Worm (Caenorhabditis elegans) whole organism, L1 larva: ENCODE data around the gene adbp-1.

Experiments used
- C16A3.4 ChIP-seq: fragments of 150-350 bp; optimal IDR thresholded peaks from 2 replicates; lab custom pipeline; 2014; ENCODE audit warnings: missing biosample characterization, missing genetic modification characterization
- C34B4.2 ChIP-seq: sonication (generic microtip); optimal IDR thresholded peaks from 2 replicates; lab custom pipeline; 2017; ENCODE audit warnings: mild to moderate bottlenecking, missing genetic modification characterization, missing compliant biosample characterization
- blmp-1 ChIP-seq: fragments of 150-350 bp; optimal IDR thresholded peaks from 2 replicates; lab custom pipeline; 2014; ENCODE audit warnings: missing biosample characterization, missing genetic modification characterization
- ceh-63 ChIP-seq: fragments of 200-800 bp; sonication (Bioruptor generic); optimal IDR thresholded peaks from 2 replicates; lab custom pipeline; 2018; ENCODE audit warnings: mild to moderate bottlenecking, missing genetic modification characterization, missing compliant biosample characterization
- dsc-1 ChIP-seq: sonication (generic microtip); optimal IDR thresholded peaks from 2 replicates; lab custom pipeline; 2016; ENCODE audit warnings: mild to moderate bottlenecking, missing genetic modification characterization, missing compliant biosample characterization
- efl-1 ChIP-seq, 4 experiments: fragments of 150-350 bp; optimal IDR thresholded peaks in 3 of 4; peaks in 1 of 4; 1 replicate in 1 of 4; 2 replicates in 3 of 4; lab custom pipeline; 2014; ENCODE audit warnings: missing biosample characterization in 2 of 4, missing genetic modification characterization in 2 of 4, missing genetic modification reagents in 2 of 4
- egl-27 ChIP-seq, 2 experiments: fragments of 150-350 bp in 1 of 2; sonication (generic microtip); optimal IDR thresholded peaks; 3 replicates each; lab custom pipeline; 2017 to 2018; ENCODE audit warnings: missing biosample characterization in 2 of 2, missing genetic modification characterization in 2 of 2, missing genetic modification reagents in 2 of 2
- elt-2 ChIP-seq: sonication (generic microtip); optimal IDR thresholded peaks from 2 replicates; lab custom pipeline; 2016; ENCODE audit warnings: missing genetic modification characterization, mild to moderate bottlenecking, inconsistent platforms, missing compliant biosample characterization, missing genetic modification reagents
- fkh-4 ChIP-seq: sonication (generic microtip); optimal IDR thresholded peaks from 2 replicates; lab custom pipeline; 2016; ENCODE audit warnings: missing compliant biosample characterization, missing genetic modification characterization, borderline replicate concordance
- hlh-4 ChIP-seq: sonication (generic microtip); optimal IDR thresholded peaks from 2 replicates; lab custom pipeline; 2016; ENCODE audit warnings: mild to moderate bottlenecking, missing genetic modification characterization, missing compliant biosample characterization
- hpl-2 ChIP-seq: fragments of 150-350 bp; optimal IDR thresholded peaks from 2 replicates; lab custom pipeline; 2014; ENCODE audit warnings: missing biosample characterization, missing genetic modification reagents, missing genetic modification characterization
- isw-1 ChIP-seq: fragments of 200-800 bp; sonication (Bioruptor generic); IDR thresholded peaks from 2 replicates; pipeline ENCODE4 v1.3.6; 2022; ENCODE audit warnings: missing genetic modification characterization, missing compliant biosample characterization
- lin-13 ChIP-seq: fragments of 150-350 bp; optimal IDR thresholded peaks from 2 replicates; lab custom pipeline; 2014; ENCODE audit warnings: missing biosample characterization, missing genetic modification reagents, missing genetic modification characterization
- lin-14 ChIP-seq: fragments of 200-800 bp; sonication (Bioruptor generic); optimal IDR thresholded peaks from 2 replicates; lab custom pipeline; 2018; ENCODE audit warnings: mild to moderate bottlenecking, missing genetic modification characterization, moderate library complexity, missing compliant biosample characterization
- lin-35 ChIP-seq, 2 experiments: fragments of 150-350 bp; optimal IDR thresholded peaks; 2 replicates each; lab custom pipeline; 2014; ENCODE audit warnings: missing biosample characterization in 2 of 2, missing genetic modification characterization in 2 of 2, missing genetic modification reagents in 2 of 2
- lin-39 ChIP-seq: fragments of 150-350 bp; optimal IDR thresholded peaks from 2 replicates; lab custom pipeline; 2014; ENCODE audit warnings: missing biosample characterization, missing genetic modification reagents, missing genetic modification characterization
- lir-3 ChIP-seq: sonication (generic microtip); optimal IDR thresholded peaks from 2 replicates; lab custom pipeline; 2016; ENCODE audit warnings: mild to moderate bottlenecking, missing genetic modification characterization, moderate library complexity, missing compliant biosample characterization; ENCODE audit not compliant: poor library complexity
- lsy-2 ChIP-seq, 2 experiments: fragments of 150-350 bp; optimal IDR thresholded peaks; 2 replicates each; lab custom pipeline; 2014; ENCODE audit warnings: missing biosample characterization in 2 of 2, missing genetic modification characterization in 2 of 2
- mab-9 ChIP-seq: fragments of 200-800 bp; sonication (Bioruptor generic); IDR thresholded peaks from 2 replicates; pipeline ENCODE4 v1.3.6; 2022; ENCODE audit warnings: missing genetic modification reagents, missing genetic modification characterization, missing compliant biosample characterization
- mdl-1 ChIP-seq, 2 experiments: fragments of 150-350 bp; optimal IDR thresholded peaks; 2 replicates each; lab custom pipeline; 2014 to 2017; ENCODE audit warnings: missing biosample characterization in 2 of 2, missing genetic modification characterization in 2 of 2, inconsistent platforms in 1 of 2
- mef-2 ChIP-seq: fragments of 150-350 bp; optimal IDR thresholded peaks from 2 replicates; lab custom pipeline; 2014; ENCODE audit warnings: missing biosample characterization, missing genetic modification characterization
- mep-1 ChIP-seq: fragments of 150-350 bp; optimal IDR thresholded peaks from 2 replicates; lab custom pipeline; 2014; ENCODE audit warnings: missing biosample characterization, missing genetic modification characterization
- nhr-19 ChIP-seq: fragments of 200-800 bp; sonication (Bioruptor generic); conservative IDR thresholded peaks from 2 replicates; pipeline ENCODE4 v1.3.6; 2022; ENCODE audit warnings: missing genetic modification characterization, missing compliant biosample characterization
- nhr-20 ChIP-seq: sonication (generic microtip); optimal IDR thresholded peaks from 2 replicates; lab custom pipeline; 2016; ENCODE audit warnings: mild to moderate bottlenecking, missing genetic modification characterization, missing compliant biosample characterization
- nhr-47 ChIP-seq: sonication (generic microtip); optimal IDR thresholded peaks from 2 replicates; lab custom pipeline; 2016; ENCODE audit warnings: mild to moderate bottlenecking, missing genetic modification characterization, moderate library complexity, missing compliant biosample characterization
- nhr-71 ChIP-seq: sonication (generic microtip); optimal IDR thresholded peaks from 2 replicates; lab custom pipeline; 2016; ENCODE audit warnings: mild to moderate bottlenecking, missing genetic modification characterization, moderate library complexity, missing compliant biosample characterization
- nhr-84 ChIP-seq: sonication (generic microtip); optimal IDR thresholded peaks from 2 replicates; lab custom pipeline; 2017; ENCODE audit warnings: missing biosample characterization, missing genetic modification characterization
- nhr-85 ChIP-seq: sonication (generic microtip); peaks from one replicate; lab custom pipeline; 2016; ENCODE audit warnings: missing genetic modification characterization, inconsistent platforms, missing compliant biosample characterization
- nhr-90 ChIP-seq: sonication (generic microtip); optimal IDR thresholded peaks from 2 replicates; lab custom pipeline; 2016; ENCODE audit warnings: mild to moderate bottlenecking, missing genetic modification characterization, missing compliant biosample characterization; ENCODE audit not compliant: poor library complexity
- pag-3 ChIP-seq: sonication (generic microtip); optimal IDR thresholded peaks from 2 replicates; lab custom pipeline; 2017; ENCODE audit warnings: missing genetic modification characterization, mild to moderate bottlenecking, missing compliant biosample characterization, antibody characterized with exemption, borderline replicate concordance; ENCODE audit not compliant: insufficient read depth
- skn-1 ChIP-seq: fragments of 150-350 bp; optimal IDR thresholded peaks from 2 replicates; lab custom pipeline; 2014; ENCODE audit warnings: missing biosample characterization, missing genetic modification characterization
- snpc-4 ChIP-seq: fragments of 150-350 bp; optimal IDR thresholded peaks from 2 replicates; lab custom pipeline; 2014; ENCODE audit warnings: missing biosample characterization, missing genetic modification characterization
- sox-4 ChIP-seq: sonication (generic microtip); optimal IDR thresholded peaks from 2 replicates; lab custom pipeline; 2016; ENCODE audit warnings: missing genetic modification characterization, missing compliant biosample characterization
- sptf-1 ChIP-seq: fragments of 150-350 bp; optimal IDR thresholded peaks from 2 replicates; lab custom pipeline; 2014; ENCODE audit warnings: missing biosample characterization, missing genetic modification characterization
- sup-37 ChIP-seq: fragments of 200-800 bp; sonication (Bioruptor generic); optimal IDR thresholded peaks from 2 replicates; lab custom pipeline; 2018; ENCODE audit warnings: mild to moderate bottlenecking, missing genetic modification characterization, missing compliant biosample characterization
- tbx-2 ChIP-seq: sonication (generic microtip); optimal IDR thresholded peaks from 2 replicates; lab custom pipeline; 2016; ENCODE audit warnings: missing genetic modification characterization, missing compliant biosample characterization
- tlp-1 ChIP-seq: fragments of 150-350 bp; optimal IDR thresholded peaks from 2 replicates; lab custom pipeline; 2014; ENCODE audit warnings: missing biosample characterization, missing genetic modification characterization
- unc-130 ChIP-seq: fragments of 150-350 bp; optimal IDR thresholded peaks from 2 replicates; lab custom pipeline; 2017; ENCODE audit warnings: missing biosample characterization, missing genetic modification characterization, inconsistent platforms
- unc-62 ChIP-seq: fragments of 150-350 bp; optimal IDR thresholded peaks from 2 replicates; lab custom pipeline; 2014; ENCODE audit warnings: missing biosample characterization, missing genetic modification reagents, missing genetic modification characterization
- unc-86 ChIP-seq: sonication (generic microtip); optimal IDR thresholded peaks from 2 replicates; lab custom pipeline; 2016; ENCODE audit warnings: missing genetic modification characterization, missing compliant biosample characterization
- unc-98 ChIP-seq: fragments of 200-800 bp; sonication (Bioruptor generic); IDR thresholded peaks from 2 replicates; pipeline ENCODE4 v1.3.6; 2022; ENCODE audit warnings: missing genetic modification characterization, missing compliant biosample characterization
- xbp-1 ChIP-seq: sonication (generic microtip); optimal IDR thresholded peaks from 2 replicates; lab custom pipeline; 2016; ENCODE audit warnings: missing genetic modification characterization, missing compliant biosample characterization
- zip-4 ChIP-seq: fragments of 200-800 bp; sonication (Bioruptor generic); optimal IDR thresholded peaks from 2 replicates; lab custom pipeline; 2018; ENCODE audit warnings: mild to moderate bottlenecking, missing genetic modification characterization, moderate library complexity, missing compliant biosample characterization
- ztf-11 ChIP-seq, 2 experiments: sonication (generic microtip); optimal IDR thresholded peaks; 2 replicates each; lab custom pipeline; 2016 to 2017; ENCODE audit warnings: missing genetic modification characterization in 2 of 2, missing biosample characterization in 1 of 2, missing compliant biosample characterization in 1 of 2
- ztf-4 ChIP-seq: fragments of 150-350 bp; optimal IDR thresholded peaks from 2 replicates; lab custom pipeline; 2014; ENCODE audit warnings: missing biosample characterization, missing genetic modification characterization

Gene adbp-1

ce11 chrII:11469574-11470108 lies 25.7 kb downstream of the adbp-1 start, which contains the start of gene cisd-1 (continued):
- TF ChIP-seq xbp-1 (no peak), unc-62 (GFP tag; lab: Kevin White, UChicago) (no peak), skn-1 (no peak), tlp-1 (tag; lab: Kevin White, UChicago) (no peak), mab-9 (no peak), sptf-1 (tag; lab: Kevin White, UChicago) (no peak), mef-2 (tag; lab: Kevin White, UChicago) (no peak), hlh-4 (no peak), lsy-2 (tag; optimal IDR thresholded peaks at IDR 0.05; lab: Kevin White, UChicago) (no peak), nhr-71 (tag; lab: Kevin White, UChicago) (peak; percentile 32), blmp-1 (tag; lab: Kevin White, UChicago) (peak; percentile 82), nhr-90 (tag; lab: Kevin White, UChicago) (peak; percentile 10), mep-1 (tag; lab: Kevin White, UChicago) (peak; percentile 10), isw-1 (GFP tag; lab: Robert Waterston, UW) (no peak), unc-98 (no peak), egl-27 (tag; optimal IDR thresholded peaks at IDR 0.05; lab: Kevin White, UChicago) (no peak), ceh-63 (GFP tag; lab: Kevin White, UChicago) (no peak), C34B4.2 (tag; lab: Kevin White, UChicago) (no peak), lin-35 (GFP tag; optimal IDR thresholded peaks at IDR 0.05; lab: Kevin White, UChicago) (peak in 1 of 2 experiments; percentile 34), efl-1 (optimal IDR thresholded peaks at IDR 0.05; lab: Kevin White, UChicago) (no peak), efl-1 (GFP tag; optimal IDR thresholded peaks at IDR 0.05 in 1 of 2; lab: Kevin White, UChicago) (no peak), pag-3 (tag; lab: Kevin White, UChicago) (no peak), ztf-4 (tag; lab: Kevin White, UChicago) (no peak), lin-14 (GFP tag; lab: Kevin White, UChicago) (peak; percentile 49), lin-13 (GFP tag; lab: Kevin White, UChicago) (no peak), elt-2 (peak; percentile 33)

ce11 chrII:11471916-11472315 lies 28.0 kb downstream of the adbp-1 start, which contains the start of gene mfn-1:
Gene mfn-1, minus strand, starts transcription at chrII:11472016.
- no peak for TF ChIP-seq lir-3 (tag; lab: Kevin White, UChicago)
- TF ChIP-seq fkh-4 (tag; lab: Kevin White, UChicago), result no peak
- no peak for TF ChIP-seq skn-1
- TF ChIP-seq hpl-2 (GFP tag; lab: Kevin White, UChicago), result no peak
- no peak for TF ChIP-seq isw-1 (GFP tag; lab: Robert Waterston, UW)
- no peak for TF ChIP-seq efl-1 (optimal IDR thresholded peaks at IDR 0.05; lab: Kevin White, UChicago)
- peak in 1 of 2 experiments; percentile 26 for TF ChIP-seq efl-1 (GFP tag; optimal IDR thresholded peaks at IDR 0.05 in 1 of 2; lab: Kevin White, UChicago)

DNA sequence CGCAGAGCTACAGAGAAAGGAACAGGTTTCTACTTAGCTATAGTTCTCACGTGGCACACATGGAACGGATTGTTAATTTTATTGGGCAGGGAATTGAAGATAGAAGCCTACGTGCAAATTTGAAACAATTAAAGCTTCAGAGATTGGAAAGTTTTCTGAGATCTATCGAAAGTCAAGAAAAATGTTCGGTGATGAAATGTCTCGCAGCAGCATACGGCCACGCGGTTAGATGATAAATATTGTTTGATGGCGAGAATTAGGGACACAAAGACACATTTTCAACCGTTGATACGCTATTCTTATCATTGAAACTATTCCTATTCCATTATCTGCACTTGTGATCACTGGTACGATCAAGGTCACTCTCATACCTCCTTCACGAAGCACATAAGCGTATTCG lies 28.6 kb downstream of the adbp-1 start:
- peak in 1 of 2 experiments; percentile 71 for TF ChIP-seq mdl-1 (tag; optimal IDR thresholded peaks at IDR 0.05; lab: Kevin White, UChicago)
- no peak for TF ChIP-seq ztf-11 (tag; optimal IDR thresholded peaks at IDR 0.05; lab: Kevin White, UChicago)
- no peak for TF ChIP-seq fkh-4 (tag; lab: Kevin White, UChicago)
- no peak for TF ChIP-seq efl-1 (optimal IDR thresholded peaks at IDR 0.05; lab: Kevin White, UChicago)
- TF ChIP-seq efl-1 (GFP tag; optimal IDR thresholded peaks at IDR 0.05 in 1 of 2; lab: Kevin White, UChicago), result no peak
- peak; percentile 72 for TF ChIP-seq nhr-85 (tag; lab: Kevin White, UChicago)
- TF ChIP-seq nhr-20, result peak; percentile 65
- no peak for TF ChIP-seq zip-4 (GFP tag; lab: Kevin White, UChicago)
- no peak for TF ChIP-seq lin-39 (tag; lab: Kevin White, UChicago)
- no peak for TF ChIP-seq sup-37 (GFP tag; lab: Kevin White, UChicago)
- TF ChIP-seq pag-3 (tag; lab: Kevin White, UChicago), result no peak
- no peak for TF ChIP-seq lin-13 (GFP tag; lab: Kevin White, UChicago)
- TF ChIP-seq hlh-4, result no peak
- TF ChIP-seq skn-1, result no peak
- no peak; the same call in 1 of the 2 replicates for TF ChIP-seq nhr-19 (GFP tag; lab: Robert Waterston, UW)
- TF ChIP-seq xbp-1, result no peak
- TF ChIP-seq tbx-2 (tag; lab: Kevin White, UChicago), result peak; percentile 2
- no peak for TF ChIP-seq C16A3.4
- peak; percentile 22 for TF ChIP-seq unc-130 (tag; lab: Kevin White, UChicago)
- no peak for TF ChIP-seq nhr-84 (tag; lab: Kevin White, UChicago)
- no peak for TF ChIP-seq C34B4.2 (tag; lab: Kevin White, UChicago)
- TF ChIP-seq unc-98, result no peak
- TF ChIP-seq sox-4 (tag; lab: Kevin White, UChicago), result no peak
- no peak for TF ChIP-seq nhr-47 (tag; lab: Kevin White, UChicago)
- TF ChIP-seq snpc-4 (tag; lab: Kevin White, UChicago), result no peak
- TF ChIP-seq dsc-1, result no peak
- no peak for TF ChIP-seq unc-86
- TF ChIP-seq isw-1 (GFP tag; lab: Robert Waterston, UW), result no peak
- peak in 1 of 2 experiments; percentile 56 for TF ChIP-seq lin-35 (GFP tag; optimal IDR thresholded peaks at IDR 0.05; lab: Kevin White, UChicago)
